Fruit fly (Drosophila melanogaster) whole organism, prepupa: ENCODE data around the gene awd.

ENCODE experiments used
- CG1621 ChIP-seq: fragments of 200-800 bp; sonication (Bioruptor generic); optimal IDR thresholded peaks from 3 replicates; lab custom pipeline; 2018; ENCODE audit warnings: missing biosample characterization, mild to moderate bottlenecking, missing genetic modification characterization
- CG32006 ChIP-seq: fragments of 200-800 bp; sonication (Bioruptor generic); optimal IDR thresholded peaks from 3 replicates; lab custom pipeline; 2017; ENCODE audit warnings: missing biosample characterization, mild to moderate bottlenecking, missing genetic modification characterization
- CG6854 ChIP-seq: fragments of 200-800 bp; sonication (Bioruptor generic); optimal IDR thresholded peaks from 2 replicates; lab custom pipeline; 2017; ENCODE audit warnings: missing biosample characterization, mild to moderate bottlenecking, missing genetic modification characterization
- Eip78C ChIP-seq: fragments of 200-800 bp; sonication (Bioruptor generic); peaks from one replicate; lab custom pipeline; 2016; ENCODE audit warnings: missing biosample characterization, missing genetic modification characterization
- Lpt ChIP-seq: fragments of 200-800 bp; sonication (Bioruptor generic); optimal IDR thresholded peaks from 3 replicates; lab custom pipeline; 2016; ENCODE audit warnings: missing biosample characterization, missing genetic modification characterization

dm6 chr3R:31767528-31767927 lies 21.7 kb upstream of the awd start:
- peak; percentile 14 for TF ChIP-seq Lpt (GFP tag; lab: Kevin White, UChicago)
- TF ChIP-seq Eip78C (GFP tag; lab: Kevin White, UChicago): peak; percentile 92
- TF ChIP-seq CG6854 (GFP tag; lab: Kevin White, UChicago): no peak
- no peak for TF ChIP-seq CG1621 (tag; lab: Kevin White, UChicago)
- TF ChIP-seq CG32006 (GFP tag; lab: Kevin White, UChicago): peak; percentile 82
